Comparison of ENCODE assay signal across 1 fruit fly cellular context in the genomic region with DNA sequence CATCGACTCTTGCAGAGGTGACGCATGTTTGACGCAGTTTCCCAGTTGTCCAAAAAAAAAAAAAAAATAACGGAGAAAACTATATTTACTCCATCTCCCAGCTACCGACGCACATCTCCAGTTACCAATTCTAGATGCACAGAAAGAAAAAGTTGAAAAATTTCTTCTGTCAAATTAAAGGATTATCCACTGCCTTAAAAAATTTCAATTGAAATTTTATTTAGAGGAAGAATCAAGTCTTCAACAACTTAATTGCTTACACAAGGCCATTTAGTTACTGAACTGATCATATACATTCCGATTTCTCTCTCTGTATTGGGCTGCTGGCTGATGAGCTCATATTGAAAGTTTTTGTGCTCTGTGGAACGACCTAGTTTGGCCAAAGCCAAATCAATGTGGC.
TF ChIP-seq lines count a peak whose summit lies in the region.

No protein-coding gene starts in this region.

TF ChIP-seq in whole organism, embryonic, 481 proteins besides CTCF, POLR2A, EP300 and RAD21 (continued from another document):
- TF ChIP-seq lilli (GFP tag; optimal IDR thresholded peaks at IDR 0.05; lab: Kevin White, UChicago) (peak; percentile 40), Elba2 (GFP tag; optimal IDR thresholded peaks at IDR 0.05; lab: Kevin White, UChicago) (no peak), CrebB (tag; optimal IDR thresholded peaks at IDR 0.05; lab: Kevin White, UChicago) (no peak), CG9932 (GFP tag; IDR thresholded peaks at IDR 0.05; lab: Robert Waterston, UW) (peak; percentile 51; the same call in 1 of the 2 replicates), CG12942 (GFP tag; optimal IDR thresholded peaks at IDR 0.05; lab: Kevin White, UChicago) (no peak), CG1647 (GFP tag; optimal IDR thresholded peaks at IDR 0.05; lab: Kevin White, UChicago) (no peak), pho (GFP tag; optimal IDR thresholded peaks at IDR 0.05; lab: Kevin White, UChicago) (peak; percentile 38), NFAT (GFP tag; IDR thresholded peaks at IDR 0.05; lab: Robert Waterston, UW) (no peak), CG10979 (tag; optimal IDR thresholded peaks at IDR 0.05; lab: Kevin White, UChicago) (no peak), CG10209 (GFP tag; optimal IDR thresholded peaks at IDR 0.05; lab: Kevin White, UChicago) (peak; percentile 6), CG2678 (tag; optimal IDR thresholded peaks at IDR 0.05; lab: Kevin White, UChicago) (peak; percentile 50), CG12659 (GFP tag; optimal IDR thresholded peaks at IDR 0.05; lab: Kevin White, UChicago) (peak; percentile 9), CG7745 (tag; optimal IDR thresholded peaks at IDR 0.05; lab: Kevin White, UChicago) (no peak), Sox100B (GFP tag; optimal IDR thresholded peaks at IDR 0.05; lab: Kevin White, UChicago) (no peak), H2.0 (GFP tag; IDR thresholded peaks at IDR 0.05; lab: Robert Waterston, UW) (no peak; the same call in 1 of the 2 replicates), CG7839 (tag; optimal IDR thresholded peaks at IDR 0.05; lab: Kevin White, UChicago) (peak; percentile 40), Mad (GFP tag; optimal IDR thresholded peaks at IDR 0.05; lab: Kevin White, UChicago) (no peak), prd (optimal IDR thresholded peaks at IDR 0.05; lab: Kevin White, UChicago) (no peak), prd (GFP tag; IDR thresholded peaks at IDR 0.05; lab: Robert Waterston, UW) (peak; percentile 45; the same call in 1 of the 3 replicates), her (GFP tag; optimal IDR thresholded peaks at IDR 0.05; lab: Kevin White, UChicago) (no peak), CG2116 (GFP tag; optimal IDR thresholded peaks at IDR 0.05; lab: Kevin White, UChicago) (no peak), dpn (GFP tag; optimal IDR thresholded peaks at IDR 0.05; lab: Kevin White, UChicago) (peak; percentile 27 to 48), h (optimal IDR thresholded peaks at IDR 0.05; lab: Kevin White, UChicago) (no peak), CG3726 (GFP tag; IDR thresholded peaks at IDR 0.05; lab: Robert Waterston, UW) (no peak), gcm2 (GFP tag; optimal IDR thresholded peaks at IDR 0.05; lab: Kevin White, UChicago) (no peak), nerfin-2 (GFP tag; IDR thresholded peaks at IDR 0.05; lab: Robert Waterston, UW; ENCODE audit: partially characterized antibody) (no peak), bsh (GFP tag; optimal IDR thresholded peaks at IDR 0.05; lab: Kevin White, UChicago) (peak in 1 of 2 experiments; percentile 55), Camta (GFP tag; optimal IDR thresholded peaks at IDR 0.05; lab: Kevin White, UChicago) (peak; percentile 51), sqz (GFP tag; optimal IDR thresholded peaks at IDR 0.05; lab: Kevin White, UChicago) (no peak), ewg (GFP tag; optimal IDR thresholded peaks at IDR 0.05; lab: Kevin White, UChicago) (no peak), Pdp1 (GFP tag; optimal IDR thresholded peaks at IDR 0.05; lab: Kevin White, UChicago) (peak; percentile 31 to 39), nerfin-1 (tag; optimal IDR thresholded peaks at IDR 0.05; lab: Kevin White, UChicago) (no peak), CG6175 (GFP tag; IDR thresholded peaks at IDR 0.05; lab: Robert Waterston, UW) (no peak), gem (tag; optimal IDR thresholded peaks at IDR 0.05; lab: Kevin White, UChicago) (peak; percentile 70), seq (GFP tag; IDR thresholded peaks at IDR 0.05; lab: Robert Waterston, UW) (no peak), CG10274 (GFP tag; optimal IDR thresholded peaks at IDR 0.05; lab: Kevin White, UChicago) (no peak), CG9609 (GFP tag; optimal IDR thresholded peaks at IDR 0.05; lab: Kevin White, UChicago) (peak; percentile 10), CG30020 (tag; optimal IDR thresholded peaks at IDR 0.05; lab: Kevin White, UChicago) (no peak), lbe (GFP tag; optimal IDR thresholded peaks at IDR 0.05; lab: Kevin White, UChicago) (no peak)
TF ChIP-seq in whole organism, embryonic: peak in this region for 83.
